Worm (Caenorhabditis elegans): Measurements from ENCODE around the gene F20G2.3.

F20G2.3 gene

ce11 chrV:13736147-13736546 is 32.1 kb downstream of the F20G2.3 start, which contains the start of gene F35E12.6:
TSS of gene F35E12.6 (minus strand) at chrV:13736247.
- TF ChIP-seq unc-62 (GFP tag; optimal IDR thresholded peaks at IDR 0.05): no peak

ce11 chrV:13730762-13731161 is 37.5 kb downstream of the F20G2.3 start, which contains the start of gene dct-17:
TSS of gene dct-17 (minus strand) at chrV:13730784.
- TF ChIP-seq unc-62 (GFP tag; optimal IDR thresholded peaks at IDR 0.05): no peak

DNA sequence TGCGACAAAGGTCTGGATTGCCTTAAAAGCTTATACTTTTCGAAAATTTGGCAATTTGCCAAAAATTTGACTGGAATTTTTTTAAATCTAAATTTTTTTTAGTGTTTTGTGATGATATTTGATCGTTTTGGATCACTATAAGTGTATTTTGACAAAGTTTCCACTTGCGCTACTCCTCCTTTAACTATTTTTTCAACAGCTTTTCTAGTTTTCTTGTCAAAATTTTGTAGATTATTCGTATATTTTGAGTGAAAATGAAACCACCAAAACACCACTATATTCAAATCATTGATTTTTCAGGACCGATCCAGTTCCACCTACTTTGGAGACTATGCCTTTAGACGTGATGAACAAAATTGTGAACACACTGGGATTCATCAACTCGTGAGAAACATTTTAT is 42.7 kb downstream of the F20G2.3 start, which contains the start of gene fbxa-181:
Gene fbxa-181, plus strand, starts transcription at position 301 of the 400 bp plus-strand sequence.
- TF ChIP-seq unc-62 (GFP tag; optimal IDR thresholded peaks at IDR 0.05): no peak

DNA sequence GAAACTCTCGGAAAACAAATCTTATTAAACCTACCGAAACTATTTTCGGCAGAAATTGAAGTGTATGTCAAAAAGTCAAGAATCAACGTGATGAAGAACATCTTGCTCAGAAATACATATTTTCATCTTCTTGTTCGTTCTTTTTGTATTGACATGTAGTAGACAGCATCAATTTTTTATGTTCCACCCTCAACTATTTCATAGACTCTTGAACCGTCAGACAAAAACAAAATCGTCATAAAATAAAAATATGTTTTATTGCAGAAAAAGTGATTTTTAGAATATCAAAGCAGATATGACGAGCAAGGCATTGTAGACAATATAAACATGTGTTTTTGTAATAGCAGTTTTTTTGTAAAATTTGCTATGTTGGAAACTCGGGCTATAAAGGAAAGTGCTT is 43.5 kb downstream of the F20G2.3 start, which contains the start of gene F35E12.2:
Gene F35E12.2, minus strand, starts transcription at position 101 of the 400 bp plus-strand sequence.
- TF ChIP-seq unc-62 (GFP tag; optimal IDR thresholded peaks at IDR 0.05): no peak

DNA sequence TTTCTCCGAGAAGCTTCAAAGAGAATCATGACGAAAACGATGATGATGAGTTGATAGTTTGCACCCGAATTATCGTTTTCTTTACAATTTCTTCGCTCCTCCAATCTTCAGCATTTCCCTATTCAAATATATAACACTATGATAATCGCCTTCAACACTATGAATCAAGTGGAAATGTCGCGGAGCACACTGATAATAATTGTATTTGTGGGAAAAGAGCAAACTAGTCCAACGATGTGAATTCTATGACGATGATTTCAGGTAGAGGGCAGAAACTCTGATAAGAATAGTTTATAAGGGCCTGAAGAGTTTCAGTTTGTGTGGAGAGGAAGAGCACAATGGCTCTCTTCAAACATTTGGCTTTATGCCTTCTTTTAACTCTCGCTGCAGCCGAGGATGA is 51.8 kb downstream of the F20G2.3 start, which contains the start of gene T01D3.6:
Gene T01D3.6, plus strand, starts transcription at position 294 of the 400 bp plus-strand sequence.
- no peak for TF ChIP-seq unc-62 (GFP tag; optimal IDR thresholded peaks at IDR 0.05)

Data from whole organism, dauer.